Fruit fly (Drosophila melanogaster) whole organism, prepupa: ENCODE measurements around the gene CG11700.

Experiments
- CG10669 ChIP-seq: fragments of 200-800 bp; sonication (Bioruptor generic); optimal IDR thresholded peaks from 3 replicates; lab custom pipeline; 2018; ENCODE audit warnings: missing biosample characterization, mild to moderate bottlenecking, missing genetic modification characterization, moderate library complexity
- CG11294 ChIP-seq: fragments of 200-800 bp; sonication (Bioruptor generic); IDR thresholded peaks from 2 replicates; pipeline ENCODE4 v1.3.6; 2022; ENCODE audit warnings: missing biosample characterization, missing genetic modification characterization
- CG11762 ChIP-seq: fragments of 200-800 bp; sonication (Bioruptor generic); optimal IDR thresholded peaks from 3 replicates; lab custom pipeline; 2016; ENCODE audit warnings: missing biosample characterization, missing genetic modification characterization; ENCODE audit not compliant: insufficient read depth
- CG11902 ChIP-seq: fragments of 200-800 bp; sonication (Bioruptor generic); optimal IDR thresholded peaks from 3 replicates; lab custom pipeline; 2016; ENCODE audit warnings: missing biosample characterization, missing genetic modification characterization
- CG15336 ChIP-seq: fragments of 200-800 bp; sonication (Bioruptor generic); IDR thresholded peaks from 2 replicates; pipeline ENCODE4 v1.3.6; 2022; ENCODE audit warnings: missing biosample characterization, missing genetic modification characterization
- CG16779 ChIP-seq: fragments of 200-800 bp; sonication (Bioruptor generic); optimal IDR thresholded peaks from 3 replicates; lab custom pipeline; 2017; ENCODE audit warnings: missing biosample characterization, mild to moderate bottlenecking, missing genetic modification characterization
- CG3032 ChIP-seq: fragments of 200-800 bp; optimal IDR thresholded peaks from 2 replicates; lab custom pipeline; 2019; ENCODE audit warnings: missing biosample characterization, mild to moderate bottlenecking, missing genetic modification characterization, moderate library complexity
- CG32006 ChIP-seq: fragments of 200-800 bp; sonication (Bioruptor generic); optimal IDR thresholded peaks from 3 replicates; lab custom pipeline; 2017; ENCODE audit warnings: missing biosample characterization, mild to moderate bottlenecking, missing genetic modification characterization
- CG34406 ChIP-seq: fragments of 200-800 bp; sonication (Bioruptor generic); optimal IDR thresholded peaks from 3 replicates; lab custom pipeline; 2016; ENCODE audit warnings: missing biosample characterization, missing genetic modification characterization
- CG3919 ChIP-seq: fragments of 200-800 bp; sonication (Bioruptor generic); optimal IDR thresholded peaks from 3 replicates; lab custom pipeline; 2016; ENCODE audit warnings: missing biosample characterization, missing genetic modification characterization
- CG4318 ChIP-seq: fragments of 200-800 bp; sonication (Bioruptor generic); optimal IDR thresholded peaks from 3 replicates; lab custom pipeline; 2017; ENCODE audit warnings: missing biosample characterization, mild to moderate bottlenecking, missing genetic modification characterization
- CG6163 ChIP-seq: fragments of 200-800 bp; sonication (Bioruptor generic); IDR thresholded peaks from 3 replicates; pipeline ENCODE4 v1.3.6; 2022; ENCODE audit warnings: missing biosample characterization, missing genetic modification characterization
- CG6276 ChIP-seq: fragments of 200-800 bp; sonication (Bioruptor generic); optimal IDR thresholded peaks from 2 replicates; lab custom pipeline; 2017; ENCODE audit warnings: missing biosample characterization, mild to moderate bottlenecking, missing genetic modification characterization
- CG6792 ChIP-seq: fragments of 200-800 bp; sonication (Bioruptor generic); optimal IDR thresholded peaks from 3 replicates; lab custom pipeline; 2016; ENCODE audit warnings: missing biosample characterization, missing genetic modification characterization
- CG6808 ChIP-seq: fragments of 200-800 bp; sonication (Bioruptor generic); optimal IDR thresholded peaks from 3 replicates; lab custom pipeline; 2017; ENCODE audit warnings: missing biosample characterization, missing genetic modification characterization, mild to moderate bottlenecking, moderate library complexity, missing genetic modification reagents
- CG6854 ChIP-seq: fragments of 200-800 bp; sonication (Bioruptor generic); optimal IDR thresholded peaks from 2 replicates; lab custom pipeline; 2017; ENCODE audit warnings: missing biosample characterization, mild to moderate bottlenecking, missing genetic modification characterization
- CG7368 ChIP-seq: fragments of 200-800 bp; sonication (Bioruptor generic); optimal IDR thresholded peaks from 3 replicates; lab custom pipeline; 2016; ENCODE audit warnings: missing biosample characterization, missing genetic modification characterization
- CG8119 ChIP-seq: fragments of 200-800 bp; sonication (Bioruptor generic); IDR thresholded peaks from 3 replicates; pipeline ENCODE4 v1.3.6; 2022; ENCODE audit warnings: missing biosample characterization, missing genetic modification characterization
- CG8319 ChIP-seq: fragments of 200-800 bp; sonication (Bioruptor generic); optimal IDR thresholded peaks from 3 replicates; lab custom pipeline; 2016; ENCODE audit warnings: missing biosample characterization, missing genetic modification characterization
- CG8632 ChIP-seq: fragments of 200-800 bp; sonication (Bioruptor generic); optimal IDR thresholded peaks from 3 replicates; lab custom pipeline; 2016; ENCODE audit warnings: missing biosample characterization, missing genetic modification characterization
- CG9139 ChIP-seq: fragments of 200-800 bp; sonication (Bioruptor generic); optimal IDR thresholded peaks from 3 replicates; lab custom pipeline; 2017; ENCODE audit warnings: missing biosample characterization, mild to moderate bottlenecking, missing genetic modification characterization
- Eip93F ChIP-seq: fragments of 200-800 bp; sonication (Bioruptor generic); optimal IDR thresholded peaks from 2 replicates; lab custom pipeline; 2016; ENCODE audit warnings: missing biosample characterization, mild to moderate bottlenecking, missing genetic modification characterization
- Ets21C ChIP-seq: fragments of 200-800 bp; sonication (Bioruptor generic); optimal IDR thresholded peaks from 3 replicates; lab custom pipeline; 2016; ENCODE audit warnings: missing biosample characterization, missing genetic modification characterization
- Ets96B ChIP-seq: fragments of 200-800 bp; optimal IDR thresholded peaks from 2 replicates; lab custom pipeline; 2019; ENCODE audit warnings: missing biosample characterization, mild to moderate bottlenecking, missing genetic modification characterization, moderate library complexity
- Gug ChIP-seq: fragments of 200-800 bp; sonication (Bioruptor generic); IDR thresholded peaks from 2 replicates; pipeline ENCODE4 v1.3.6; 2022; ENCODE audit warnings: missing biosample characterization, missing genetic modification characterization
- Hr38 ChIP-seq: sonication (Bioruptor generic); optimal IDR thresholded peaks from 2 replicates; lab custom pipeline; 2016; ENCODE audit warnings: missing biosample characterization, missing genetic modification characterization
- Hr39 ChIP-seq: fragments of 200-800 bp; sonication (Bioruptor generic); optimal IDR thresholded peaks from 2 replicates; lab custom pipeline; 2016; ENCODE audit warnings: missing biosample characterization, missing genetic modification characterization
- Lpt ChIP-seq: fragments of 200-800 bp; sonication (Bioruptor generic); optimal IDR thresholded peaks from 3 replicates; lab custom pipeline; 2016; ENCODE audit warnings: missing biosample characterization, missing genetic modification characterization
- Met ChIP-seq: fragments of 200-800 bp; sonication (Bioruptor generic); optimal IDR thresholded peaks from 3 replicates; lab custom pipeline; 2016; ENCODE audit warnings: missing biosample characterization, missing genetic modification characterization
- OdsH ChIP-seq: fragments of 200-800 bp; sonication (Bioruptor generic); optimal IDR thresholded peaks from 3 replicates; lab custom pipeline; 2016; ENCODE audit warnings: missing biosample characterization, missing genetic modification characterization
- Sox102F ChIP-seq: fragments of 200-800 bp; sonication (Bioruptor generic); optimal IDR thresholded peaks from 2 replicates; lab custom pipeline; 2016; ENCODE audit warnings: missing biosample characterization, mild to moderate bottlenecking, missing genetic modification characterization
- Sox15 ChIP-seq: fragments of 200-800 bp; sonication (Bioruptor generic); optimal IDR thresholded peaks from 3 replicates; lab custom pipeline; 2016; ENCODE audit warnings: missing biosample characterization, missing genetic modification characterization
- cyc ChIP-seq: fragments of 200-800 bp; sonication (Bioruptor generic); optimal IDR thresholded peaks from 3 replicates; lab custom pipeline; 2016; ENCODE audit warnings: missing biosample characterization, missing genetic modification characterization
- dac ChIP-seq: fragments of 200-800 bp; sonication (Bioruptor generic); optimal IDR thresholded peaks from 2 replicates; lab custom pipeline; 2017; ENCODE audit warnings: missing biosample characterization, mild to moderate bottlenecking, missing genetic modification characterization
- dsx ChIP-seq: fragments of 200-800 bp; optimal IDR thresholded peaks from 3 replicates; lab custom pipeline; 2019; ENCODE audit warnings: missing biosample characterization, mild to moderate bottlenecking, missing genetic modification characterization, moderate library complexity; ENCODE audit not compliant: poor library complexity, severe bottlenecking
- esn ChIP-seq: fragments of 200-800 bp; sonication (Bioruptor generic); optimal IDR thresholded peaks from 2 replicates; lab custom pipeline; 2016; ENCODE audit warnings: missing biosample characterization, mild to moderate bottlenecking, missing genetic modification characterization, moderate library complexity
- fd59A ChIP-seq: fragments of 200-800 bp; sonication (Bioruptor generic); optimal IDR thresholded peaks from 2 replicates; lab custom pipeline; 2017; ENCODE audit warnings: missing biosample characterization, mild to moderate bottlenecking, missing genetic modification characterization, missing genetic modification reagents
- fd85E ChIP-seq: fragments of 200-800 bp; sonication (Bioruptor generic); optimal IDR thresholded peaks from 3 replicates; lab custom pipeline; 2016; ENCODE audit warnings: missing biosample characterization, missing genetic modification characterization
- fkh ChIP-seq: fragments of 200-800 bp; sonication (Bioruptor generic); optimal IDR thresholded peaks from 3 replicates; lab custom pipeline; 2017; ENCODE audit warnings: missing biosample characterization, mild to moderate bottlenecking, missing genetic modification characterization, moderate library complexity
- lz ChIP-seq: fragments of 200-800 bp; sonication (Bioruptor generic); optimal IDR thresholded peaks from 3 replicates; lab custom pipeline; 2016; ENCODE audit warnings: missing biosample characterization, missing genetic modification characterization
- net ChIP-seq: fragments of 200-800 bp; sonication (Bioruptor generic); optimal IDR thresholded peaks from 3 replicates; lab custom pipeline; 2016; ENCODE audit warnings: missing biosample characterization, missing genetic modification characterization
- salr ChIP-seq, 2 experiments: fragments of 200-800 bp; sonication (Bioruptor generic); optimal IDR thresholded peaks; 3 replicates each; lab custom pipeline; 2016 to 2018; ENCODE audit warnings: missing biosample characterization in 2 of 2, missing genetic modification characterization in 2 of 2, mild to moderate bottlenecking in 1 of 2
- spab ChIP-seq: fragments of 200-800 bp; sonication (Bioruptor generic); optimal IDR thresholded peaks from 2 replicates; lab custom pipeline; 2017; ENCODE audit warnings: missing biosample characterization, mild to moderate bottlenecking, missing genetic modification characterization, missing genetic modification reagents
- ss ChIP-seq, 2 experiments: fragments of 200-800 bp; sonication (Bioruptor generic); optimal IDR thresholded peaks; 2 replicates in 1 of 2; 3 replicates in 1 of 2; lab custom pipeline; 2017 to 2018; ENCODE audit warnings: mild to moderate bottlenecking in 2 of 2, missing biosample characterization in 2 of 2, missing genetic modification characterization in 2 of 2, moderate library complexity in 1 of 2
- svp ChIP-seq: fragments of 200-800 bp; sonication (Bioruptor generic); peaks from one replicate; lab custom pipeline; 2016; ENCODE audit warnings: missing biosample characterization, missing genetic modification characterization
- topi ChIP-seq: fragments of 200-800 bp; sonication (Bioruptor generic); optimal IDR thresholded peaks from 3 replicates; lab custom pipeline; 2016; ENCODE audit warnings: missing biosample characterization, missing genetic modification characterization
- vri ChIP-seq: fragments of 200-800 bp; sonication (Bioruptor generic); optimal IDR thresholded peaks from 3 replicates; lab custom pipeline; 2016; ENCODE audit warnings: missing biosample characterization, mild to moderate bottlenecking, missing genetic modification characterization

The CG11700 gene

DNA sequence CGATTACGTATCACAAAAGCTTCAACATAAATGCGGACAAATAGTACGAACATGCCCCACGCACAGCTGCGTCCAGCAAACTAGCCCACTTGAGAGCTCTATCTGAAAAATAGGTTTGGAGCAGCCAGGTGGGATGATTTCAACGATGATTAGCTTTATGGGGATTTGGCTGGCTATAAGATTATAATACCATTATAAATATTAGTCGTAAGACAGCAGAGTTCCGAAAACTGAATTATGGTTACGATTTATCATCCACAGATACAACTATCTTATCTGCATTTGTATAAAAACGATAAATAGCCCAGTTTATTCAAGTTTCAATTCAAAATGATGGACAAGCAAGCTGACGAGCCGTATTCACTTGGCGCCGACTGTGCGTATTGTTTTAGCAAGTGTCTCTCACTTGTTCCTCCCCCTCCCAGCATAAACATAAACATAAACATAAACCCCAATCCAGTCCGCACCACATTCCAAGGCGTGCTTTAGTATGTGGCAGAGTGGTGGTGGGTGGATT, 19.7 kb downstream of the CG11700 start (continued):
- TF ChIP-seq Sox15 (GFP tag; lab: Kevin White, UChicago) = peak; percentile 14
- TF ChIP-seq Hr39 (GFP tag; lab: Kevin White, UChicago) = no peak
- no peak for TF ChIP-seq Sox102F (GFP tag; lab: Kevin White, UChicago)
- peak; percentile 77 for TF ChIP-seq CG15336 (GFP tag; lab: Robert Waterston, UW)
- TF ChIP-seq fd85E = no peak
- TF ChIP-seq dac (GFP tag; lab: Kevin White, UChicago) = peak; percentile 55
- no peak for TF ChIP-seq CG34406 (GFP tag; lab: Kevin White, UChicago)
- TF ChIP-seq lz (GFP tag; lab: Kevin White, UChicago) = peak; percentile 17
- peak; percentile 77 for TF ChIP-seq CG32006 (GFP tag; lab: Kevin White, UChicago)
- TF ChIP-seq CG11762 (GFP tag; lab: Kevin White, UChicago) = peak; percentile 15
- TF ChIP-seq spab (GFP tag; lab: Kevin White, UChicago) = no peak
- peak; percentile 38 for TF ChIP-seq topi (GFP tag; lab: Kevin White, UChicago)
- TF ChIP-seq Gug (GFP tag; lab: Robert Waterston, UW) = no peak
- TF ChIP-seq svp (GFP tag; lab: Kevin White, UChicago) = peak; percentile 68
- TF ChIP-seq net (GFP tag; lab: Kevin White, UChicago) = peak; percentile 43
- TF ChIP-seq CG6163 (GFP tag; lab: Robert Waterston, UW) = no peak
- no peak for TF ChIP-seq esn (GFP tag; lab: Kevin White, UChicago)
- no peak for TF ChIP-seq CG16779 (tag; lab: Kevin White, UChicago)
- TF ChIP-seq CG10669 (GFP tag; lab: Kevin White, UChicago) = peak; percentile 21
- peak; percentile 18 for TF ChIP-seq fd59A (GFP tag; lab: Kevin White, UChicago)
- TF ChIP-seq cyc (GFP tag; lab: Kevin White, UChicago) = no peak
- TF ChIP-seq CG3919 (GFP tag; lab: Kevin White, UChicago) = peak; percentile 19
- TF ChIP-seq CG6792 (GFP tag; lab: Kevin White, UChicago) = peak; percentile 8
- peak; percentile 1 for TF ChIP-seq dsx (GFP tag; lab: Kevin White, UChicago)
- peak in 1 of 2 experiments; percentile 10 for TF ChIP-seq ss (GFP tag; optimal IDR thresholded peaks at IDR 0.05; lab: Kevin White, UChicago)
- TF ChIP-seq Lpt (GFP tag; lab: Kevin White, UChicago) = peak; percentile 24
- peak; percentile 5 for TF ChIP-seq Met (GFP tag; lab: Kevin White, UChicago)
- TF ChIP-seq CG8119 = peak; percentile 64; the same call in 2 of the 3 replicates
- TF ChIP-seq fkh (GFP tag; lab: Kevin White, UChicago) = peak; percentile 68
- peak; percentile 14 for TF ChIP-seq CG8319 (GFP tag; lab: Kevin White, UChicago)
- no peak for TF ChIP-seq CG9139 (GFP tag; lab: Kevin White, UChicago)
- peak; percentile 79 for TF ChIP-seq CG6276 (GFP tag; lab: Kevin White, UChicago)
- no peak for TF ChIP-seq CG6854 (GFP tag; lab: Kevin White, UChicago)
- TF ChIP-seq CG6808 (GFP tag; lab: Kevin White, UChicago) = peak; percentile 22
- TF ChIP-seq CG11902 (GFP tag; lab: Kevin White, UChicago) = no peak
- peak; percentile 36 for TF ChIP-seq Ets96B (tag; lab: Kevin White, UChicago)
- no peak for TF ChIP-seq vri (GFP tag; lab: Kevin White, UChicago)

DNA sequence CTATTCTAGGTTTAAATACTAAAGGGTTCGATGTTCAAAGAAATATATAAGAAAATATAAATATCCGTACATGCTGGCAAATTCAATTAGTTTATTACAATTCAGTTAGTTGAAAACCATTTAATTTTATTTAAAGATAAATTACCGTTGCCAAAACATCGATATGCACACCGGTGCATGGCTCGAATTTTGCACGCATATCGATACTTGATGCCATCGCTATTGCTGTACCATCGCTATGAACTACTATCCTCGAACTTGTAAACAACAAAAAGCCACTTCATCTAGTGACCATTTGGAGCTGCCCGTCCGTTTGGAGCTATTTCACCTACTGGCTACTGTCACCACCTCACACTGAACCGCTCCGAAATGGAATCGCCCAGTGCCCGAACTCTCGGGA, 22.5 kb downstream of the CG11700 start, which contains the start of gene Josd:
Gene Josd, plus strand, starts transcription at position 270 of the 400 bp plus-strand sequence.
- TF ChIP-seq fkh (GFP tag; lab: Kevin White, UChicago) (peak; percentile 37), CG11762 (GFP tag; lab: Kevin White, UChicago) (no peak), OdsH (no peak), Hr38 (GFP tag; lab: Kevin White, UChicago) (no peak), CG3919 (GFP tag; lab: Kevin White, UChicago) (no peak), Lpt (GFP tag; lab: Kevin White, UChicago) (no peak), vri (GFP tag; lab: Kevin White, UChicago) (no peak), Ets96B (tag; lab: Kevin White, UChicago) (no peak), Ets21C (GFP tag; lab: Kevin White, UChicago) (no peak), CG4318 (no peak), lz (GFP tag; lab: Kevin White, UChicago) (no peak), Eip93F (no peak), dsx (GFP tag; lab: Kevin White, UChicago) (no peak), ss (GFP tag; optimal IDR thresholded peaks at IDR 0.05; lab: Kevin White, UChicago) (no peak), CG11294 (GFP tag; lab: Robert Waterston, UW) (no peak), salr (GFP tag; optimal IDR thresholded peaks at IDR 0.05; lab: Kevin White, UChicago) (no peak), CG6792 (GFP tag; lab: Kevin White, UChicago) (no peak), fd59A (GFP tag; lab: Kevin White, UChicago) (no peak), topi (GFP tag; lab: Kevin White, UChicago) (peak; percentile 17), net (GFP tag; lab: Kevin White, UChicago) (no peak), Sox102F (GFP tag; lab: Kevin White, UChicago) (no peak), CG7368 (GFP tag; lab: Kevin White, UChicago) (no peak), CG8632 (no peak), CG3032 (tag; lab: Kevin White, UChicago) (no peak)
